Fruit fly (Drosophila melanogaster) whole organism, embryonic: Measurements from ENCODE around the gene CG9503.
A peak's percentile ranks its signal among the peaks of the same experiment; 100 is the strongest.

ENCODE experiments used
- Atf-2 ChIP-seq: fragments of 200-800 bp; sonication (Bioruptor generic); optimal IDR thresholded peaks from 2 replicates; lab custom pipeline; 2016; ENCODE audit warnings: missing biosample characterization, missing genetic modification characterization
- CG10147 ChIP-seq: fragments of 200-800 bp; sonication (Bioruptor generic); optimal IDR thresholded peaks from 2 replicates; lab custom pipeline; 2019; ENCODE audit warnings: missing biosample characterization, mild to moderate bottlenecking, missing genetic modification characterization, moderate library complexity
- CG11085 ChIP-seq: fragments of 200-800 bp; sonication (Bioruptor generic); IDR thresholded peaks from 2 replicates; pipeline ENCODE4 v1.3.6; 2022; ENCODE audit warnings: missing biosample characterization, missing genetic modification characterization
- CG11560 ChIP-seq: fragments of 200-800 bp; sonication (Bioruptor generic); IDR thresholded peaks from 3 replicates; pipeline ENCODE4 v1.3.6; 2022; ENCODE audit warnings: missing biosample characterization, missing genetic modification characterization
- CG12659 ChIP-seq: fragments of 200-800 bp; sonication (Bioruptor generic); optimal IDR thresholded peaks from 3 replicates; lab custom pipeline; 2017; ENCODE audit warnings: mild to moderate bottlenecking, missing biosample characterization, missing genetic modification reagents, missing genetic modification characterization
- CG14441 ChIP-seq: fragments of 200-800 bp; sonication (Bioruptor generic); IDR thresholded peaks from 2 replicates; pipeline ENCODE4 v1.3.6; 2022; ENCODE audit warnings: missing biosample characterization, missing genetic modification characterization
- CG1529 ChIP-seq: fragments of 200-800 bp; sonication (Bioruptor generic); optimal IDR thresholded peaks from 3 replicates; lab custom pipeline; 2018; ENCODE audit warnings: missing biosample characterization, missing genetic modification characterization
- CG17802 ChIP-seq: fragments of 200-800 bp; sonication (Bioruptor generic); optimal IDR thresholded peaks from 2 replicates; lab custom pipeline; 2018; ENCODE audit warnings: missing biosample characterization, mild to moderate bottlenecking, missing genetic modification characterization, moderate library complexity
- CG31224 ChIP-seq: fragments of 200-800 bp; sonication (Bioruptor generic); IDR thresholded peaks from 2 replicates; pipeline ENCODE4 v1.3.6; 2022; ENCODE audit warnings: missing biosample characterization, missing genetic modification characterization
- CG32772 ChIP-seq: fragments of 200-800 bp; sonication (Bioruptor generic); IDR thresholded peaks from 2 replicates; pipeline ENCODE4 v1.3.6; 2022; ENCODE audit warnings: missing biosample characterization, missing genetic modification characterization
- CG34422 ChIP-seq: fragments of 200-800 bp; sonication (Bioruptor generic); IDR thresholded peaks from 3 replicates; pipeline ENCODE4 v1.3.6; 2022; ENCODE audit warnings: missing biosample characterization, missing genetic modification characterization
- CG4360 ChIP-seq: fragments of 200-800 bp; sonication (Bioruptor generic); IDR thresholded peaks from 2 replicates; pipeline ENCODE4 v1.3.6; 2022; ENCODE audit warnings: missing biosample characterization, missing genetic modification characterization
- CG4424 ChIP-seq: fragments of 200-800 bp; sonication (Bioruptor generic); optimal IDR thresholded peaks from 3 replicates; lab custom pipeline; 2016; ENCODE audit warnings: missing biosample characterization, missing genetic modification characterization
- CG6791 ChIP-seq: fragments of 200-800 bp; sonication (Bioruptor generic); IDR thresholded peaks from 3 replicates; pipeline ENCODE4 v1.3.6; 2022; ENCODE audit warnings: missing biosample characterization, missing genetic modification characterization; ENCODE audit not compliant: partially characterized antibody
- CG8388 ChIP-seq: fragments of 200-800 bp; sonication (Bioruptor generic); optimal IDR thresholded peaks from 2 replicates; lab custom pipeline; 2019; ENCODE audit warnings: missing biosample characterization, mild to moderate bottlenecking, missing genetic modification characterization, moderate library complexity
- CG8765 ChIP-seq: fragments of 200-800 bp; sonication (Bioruptor generic); IDR thresholded peaks from 2 replicates; pipeline ENCODE4 v1.3.6; 2022; ENCODE audit warnings: missing biosample characterization, missing genetic modification characterization
- CG8924 ChIP-seq: fragments of 200-800 bp; optimal IDR thresholded peaks from 3 replicates; lab custom pipeline; 2019; ENCODE audit warnings: missing biosample characterization, mild to moderate bottlenecking, missing genetic modification characterization, moderate library complexity
- CHES-1-like ChIP-seq: fragments of 200-800 bp; sonication (Bioruptor generic); optimal IDR thresholded peaks from 2 replicates; lab custom pipeline; 2016; ENCODE audit warnings: missing biosample characterization, missing genetic modification characterization
- D ChIP-seq, 2 experiments: fragments of 200-800 bp in 1 of 2; fragments of >200 bp in 1 of 2; sonication (Bioruptor generic) in 1 of 2; optimal IDR thresholded peaks; 2 replicates in 1 of 2; 3 replicates in 1 of 2; lab custom pipeline; 2017; ENCODE audit warnings: mild to moderate bottlenecking in 1 of 2, missing biosample characterization in 1 of 2, missing genetic modification characterization in 1 of 2, missing genetic modification reagents in 1 of 2
- Dek ChIP-seq: fragments of 200-800 bp; sonication (Bioruptor generic); optimal IDR thresholded peaks from 3 replicates; lab custom pipeline; 2019; ENCODE audit warnings: missing biosample characterization, mild to moderate bottlenecking, missing genetic modification characterization, moderate library complexity
- Dip2 ChIP-seq: fragments of 200-800 bp; sonication (Bioruptor generic); IDR thresholded peaks from 2 replicates; pipeline ENCODE4 v1.3.6; 2022; ENCODE audit warnings: missing biosample characterization, missing genetic modification characterization
- Fer2 ChIP-seq: fragments of 200-800 bp; sonication (Bioruptor generic); optimal IDR thresholded peaks from 2 replicates; lab custom pipeline; 2018; ENCODE audit warnings: missing biosample characterization, mild to moderate bottlenecking, missing genetic modification characterization, moderate library complexity
- Gsc ChIP-seq: fragments of 200-800 bp; sonication (Bioruptor generic); IDR thresholded peaks from 2 replicates; pipeline ENCODE4 v1.3.6; 2022; ENCODE audit warnings: missing biosample characterization, missing genetic modification characterization
- HmgZ ChIP-seq: fragments of 200-800 bp; sonication (Bioruptor generic); optimal IDR thresholded peaks from 2 replicates; lab custom pipeline; 2018; ENCODE audit warnings: missing biosample characterization, mild to moderate bottlenecking, missing genetic modification characterization
- Mrtf ChIP-seq: fragments of 200-800 bp; sonication (Bioruptor generic); IDR thresholded peaks from 3 replicates; pipeline ENCODE4 v1.3.6; 2022; ENCODE audit warnings: missing biosample characterization, missing genetic modification characterization
- NC2β ChIP-seq: fragments of 200-800 bp; sonication (Bioruptor generic); optimal IDR thresholded peaks from 2 replicates; lab custom pipeline; 2016; ENCODE audit warnings: missing biosample characterization, missing genetic modification characterization
- Neu2 ChIP-seq: fragments of 200-800 bp; sonication (Bioruptor generic); optimal IDR thresholded peaks from 3 replicates; lab custom pipeline; 2016; ENCODE audit warnings: missing biosample characterization, missing genetic modification characterization, borderline replicate concordance
- Nf-YC ChIP-seq: fragments of 200-800 bp; optimal IDR thresholded peaks from 3 replicates; lab custom pipeline; 2019; ENCODE audit warnings: missing biosample characterization, mild to moderate bottlenecking, missing genetic modification characterization, moderate library complexity
- Oli ChIP-seq: fragments of 200-800 bp; sonication (Bioruptor generic); optimal IDR thresholded peaks from 2 replicates; lab custom pipeline; 2018; ENCODE audit warnings: missing biosample characterization, mild to moderate bottlenecking, missing genetic modification characterization, moderate library complexity
- Rx ChIP-seq: fragments of 200-800 bp; sonication (Bioruptor generic); IDR thresholded peaks from 2 replicates; pipeline ENCODE4 v1.3.6; 2022; ENCODE audit warnings: missing biosample characterization, missing genetic modification characterization
- bigmax ChIP-seq: fragments of 200-800 bp; sonication (Bioruptor generic); optimal IDR thresholded peaks from 2 replicates; lab custom pipeline; 2018; ENCODE audit warnings: missing biosample characterization, mild to moderate bottlenecking, missing genetic modification characterization
- btn ChIP-seq: fragments of 200-800 bp; sonication (Bioruptor generic); optimal IDR thresholded peaks from 2 replicates; lab custom pipeline; 2016; ENCODE audit warnings: missing biosample characterization, missing genetic modification characterization
- cato ChIP-seq: fragments of 200-800 bp; sonication (Bioruptor generic); optimal IDR thresholded peaks from 2 replicates; lab custom pipeline; 2016; ENCODE audit warnings: missing biosample characterization, missing genetic modification characterization, borderline replicate concordance
- caup ChIP-seq: fragments of 200-800 bp; sonication (Bioruptor generic); optimal IDR thresholded peaks from 3 replicates; lab custom pipeline; 2017; ENCODE audit warnings: missing biosample characterization, mild to moderate bottlenecking, missing genetic modification characterization, moderate library complexity; ENCODE audit not compliant: severe bottlenecking
- fu2 ChIP-seq: fragments of 200-800 bp; sonication (Bioruptor generic); optimal IDR thresholded peaks from 2 replicates; lab custom pipeline; 2016; ENCODE audit warnings: missing biosample characterization, missing genetic modification characterization
- gce ChIP-seq: fragments of 200-800 bp; sonication (Bioruptor generic); IDR thresholded peaks from 3 replicates; pipeline ENCODE4 v1.3.6; 2022; ENCODE audit warnings: missing biosample characterization, missing genetic modification characterization
- gfzf ChIP-seq: fragments of 200-800 bp; sonication (Bioruptor generic); optimal IDR thresholded peaks from 2 replicates; lab custom pipeline; 2016; ENCODE audit warnings: missing biosample characterization, mild to moderate bottlenecking, missing genetic modification characterization, moderate library complexity
- her ChIP-seq: fragments of 200-800 bp; sonication (Bioruptor generic); optimal IDR thresholded peaks from 2 replicates; lab custom pipeline; 2016; ENCODE audit warnings: missing biosample characterization, missing genetic modification characterization
- inv ChIP-seq: fragments of 200-800 bp; sonication (Bioruptor generic); IDR thresholded peaks from 2 replicates; pipeline ENCODE4 v1.3.6; 2022; ENCODE audit warnings: missing biosample characterization, missing genetic modification characterization; ENCODE audit not compliant: partially characterized antibody
- jigr1 ChIP-seq: fragments of 200-800 bp; sonication (Bioruptor generic); IDR thresholded peaks from 3 replicates; pipeline ENCODE4 v1.3.6; 2022; ENCODE audit warnings: missing biosample characterization, missing genetic modification characterization
- kah ChIP-seq: fragments of 200-800 bp; sonication (Bioruptor generic); optimal IDR thresholded peaks from 2 replicates; lab custom pipeline; 2018; ENCODE audit warnings: missing biosample characterization, mild to moderate bottlenecking, missing genetic modification characterization
- lab ChIP-seq: fragments of 200-800 bp; sonication (Bioruptor generic); optimal IDR thresholded peaks from 3 replicates; lab custom pipeline; 2017; ENCODE audit warnings: missing biosample characterization, missing genetic modification characterization, mild to moderate bottlenecking, moderate library complexity, missing genetic modification reagents
- lmd ChIP-seq: fragments of 200-800 bp; sonication (Bioruptor generic); IDR thresholded peaks from 2 replicates; pipeline ENCODE4 v1.3.6; 2022; ENCODE audit warnings: missing biosample characterization, missing genetic modification characterization
- pho ChIP-seq: fragments of 200-800 bp; sonication (Bioruptor generic); optimal IDR thresholded peaks from 2 replicates; lab custom pipeline; 2016; ENCODE audit warnings: missing biosample characterization, missing genetic modification characterization
- tio ChIP-seq: fragments of 200-800 bp; sonication (Bioruptor generic); optimal IDR thresholded peaks from 2 replicates; lab custom pipeline; 2017; ENCODE audit warnings: missing biosample characterization, missing genetic modification characterization, inconsistent platforms
- trem ChIP-seq: fragments of 200-800 bp; optimal IDR thresholded peaks from 3 replicates; lab custom pipeline; 2019; ENCODE audit warnings: missing biosample characterization, mild to moderate bottlenecking, missing genetic modification characterization, moderate library complexity
- trh ChIP-seq: fragments of 200-800 bp; sonication (Bioruptor generic); optimal IDR thresholded peaks from 2 replicates; lab custom pipeline; 2016; ENCODE audit warnings: missing biosample characterization, missing genetic modification characterization

Gene CG9503

DNA sequence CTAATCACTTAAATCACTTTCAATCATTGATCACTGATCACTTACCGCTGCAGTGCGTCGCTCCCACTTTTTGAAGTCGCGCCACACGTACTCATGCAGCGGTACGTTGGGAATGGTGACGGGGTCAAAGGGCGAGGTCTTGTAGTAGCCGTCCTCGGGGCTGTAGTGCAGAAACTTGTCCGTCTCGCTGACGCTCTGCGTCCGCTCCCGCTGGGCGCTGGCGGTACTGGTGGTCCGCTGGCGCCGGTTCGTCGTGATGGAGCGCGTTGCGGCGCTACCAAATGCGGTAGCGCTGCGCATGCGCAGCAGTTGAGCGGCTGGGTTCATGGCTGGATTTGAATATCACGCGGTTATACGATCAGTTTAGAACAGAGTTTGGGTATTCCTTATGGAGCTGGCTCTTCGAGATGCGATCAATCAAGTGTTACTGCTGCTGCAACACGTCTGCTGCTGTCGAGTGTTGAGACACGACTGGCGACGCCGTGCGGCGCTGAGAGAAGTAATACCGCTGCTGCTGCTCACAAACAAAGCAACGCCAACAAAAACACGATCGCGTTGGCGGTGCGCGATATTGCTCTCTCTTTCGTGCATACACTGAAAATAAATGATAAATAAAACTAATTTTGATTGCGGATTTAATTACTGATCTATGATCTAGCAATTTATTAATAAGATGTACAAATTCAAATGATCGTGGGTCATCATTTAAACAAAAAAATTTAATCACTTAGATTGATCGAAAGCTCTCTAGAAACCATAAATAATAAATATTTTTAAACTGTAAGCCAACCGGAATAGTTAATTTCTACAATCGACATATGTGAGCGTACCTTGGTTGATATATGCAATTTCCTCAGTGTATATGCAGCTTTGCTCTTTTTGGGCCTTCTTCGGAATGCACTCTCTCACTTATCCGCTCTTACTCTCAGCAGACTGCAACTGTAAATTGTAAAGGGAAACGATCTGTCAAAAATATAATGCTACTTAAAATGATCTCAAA is 27.3 kb upstream of the CG9503 start (continued):
- TF ChIP-seq gfzf = no peak
- peak; percentile 72 for TF ChIP-seq caup
- TF ChIP-seq Gsc (GFP tag; lab: Robert Waterston, UW) = peak; percentile 64
- TF ChIP-seq CG8924 = peak; percentile 97
- TF ChIP-seq CG31224 (GFP tag; lab: Robert Waterston, UW) = peak; percentile 64
- TF ChIP-seq HmgZ (tag; lab: Kevin White, UChicago) = peak; percentile 76
- TF ChIP-seq gce (GFP tag; lab: Robert Waterston, UW) = peak; percentile 74
- peak; percentile 81 for TF ChIP-seq Dek
- TF ChIP-seq trh (GFP tag; lab: Kevin White, UChicago) = peak; percentile 90
- TF ChIP-seq kah (GFP tag; lab: Kevin White, UChicago) = peak; percentile 87
- TF ChIP-seq inv = no peak
- peak; percentile 53; the same call in 1 of the 3 replicates for TF ChIP-seq CG6791 (GFP tag; lab: Robert Waterston, UW)
- peak; percentile 94 for TF ChIP-seq CG4424 (GFP tag; lab: Kevin White, UChicago)
- TF ChIP-seq jigr1 (GFP tag; lab: Robert Waterston, UW) = peak; percentile 85
- TF ChIP-seq CG32772 (GFP tag; lab: Robert Waterston, UW) = peak; percentile 90
- peak; percentile 83 for TF ChIP-seq CG14441 (GFP tag; lab: Robert Waterston, UW)
- TF ChIP-seq Dip2 = no peak
- TF ChIP-seq tio (GFP tag; lab: Kevin White, UChicago) = peak; percentile 94
- peak; percentile 96 for TF ChIP-seq trem (tag; lab: Kevin White, UChicago)
- TF ChIP-seq CG17802 (tag; lab: Kevin White, UChicago) = peak; percentile 63
- peak; percentile 78 for TF ChIP-seq CG8765
- peak; percentile 57 for TF ChIP-seq btn (GFP tag; lab: Kevin White, UChicago)
- TF ChIP-seq her (GFP tag; lab: Kevin White, UChicago) = peak; percentile 58
- peak; percentile 84 for TF ChIP-seq Nf-YC (tag; lab: Kevin White, UChicago)
- peak; percentile 85 for TF ChIP-seq lab (GFP tag; lab: Kevin White, UChicago)
- TF ChIP-seq Mrtf (GFP tag; lab: Robert Waterston, UW) = peak; percentile 79
- peak; percentile 94 for TF ChIP-seq CG12659
- peak; percentile 63; the same call in 2 of the 3 replicates for TF ChIP-seq CG11560 (tag; lab: Robert Waterston, UW)
- peak; percentile 97 for TF ChIP-seq CG1529 (GFP tag; lab: Kevin White, UChicago)
- TF ChIP-seq pho (GFP tag; lab: Kevin White, UChicago) = peak; percentile 71
- peak; percentile 54 for TF ChIP-seq Neu2 (GFP tag; lab: Kevin White, UChicago)
- TF ChIP-seq CG10147 = peak; percentile 77
- TF ChIP-seq Rx (GFP tag; lab: Robert Waterston, UW) = peak; percentile 75; the same call in 1 of the 2 replicates
- TF ChIP-seq CG11085 = 0 out of 2 replicates have a peak, but pooled peaks have one; percentile 38
- TF ChIP-seq D (optimal IDR thresholded peaks at IDR 0.05; lab: Kevin White, UChicago) = no peak
- peak; percentile 97 for TF ChIP-seq D (GFP tag; optimal IDR thresholded peaks at IDR 0.05; lab: Kevin White, UChicago)
- no peak for TF ChIP-seq bigmax (GFP tag; lab: Kevin White, UChicago)
- peak; percentile 88 for TF ChIP-seq CG34422
- peak; percentile 93 for TF ChIP-seq lmd (GFP tag; lab: Robert Waterston, UW)
- TF ChIP-seq NC2β = peak; percentile 81
- TF ChIP-seq CG8388 = peak; percentile 95
- TF ChIP-seq Oli (tag; lab: Kevin White, UChicago) = peak; percentile 97
- peak; percentile 28 for TF ChIP-seq fu2
- TF ChIP-seq CG4360 (GFP tag; lab: Robert Waterston, UW) = peak; percentile 81
- peak; percentile 86 for TF ChIP-seq Atf-2
- TF ChIP-seq CHES-1-like (GFP tag; lab: Kevin White, UChicago) = peak; percentile 68
- TF ChIP-seq Fer2 (tag; lab: Kevin White, UChicago) = peak; percentile 53
- peak; percentile 89 for TF ChIP-seq cato
